Worm (Caenorhabditis elegans) whole organism, late embryonic: ENCODE measurements around the gene lig-1.

Source experiments
- K02D7.2 ChIP-seq: sonication (generic microtip); optimal IDR thresholded peaks from 2 replicates; lab custom pipeline; 2017; ENCODE audit warnings: mild to moderate bottlenecking, missing genetic modification characterization, missing compliant biosample characterization
- K09A11.1 ChIP-seq: sonication (generic microtip); optimal IDR thresholded peaks from 2 replicates; lab custom pipeline; 2017; ENCODE audit warnings: antibody characterized with exemption, mild to moderate bottlenecking, missing genetic modification characterization, missing compliant biosample characterization; ENCODE audit not compliant: insufficient read depth
- T23F11.4 ChIP-seq: fragments of 200-800 bp; sonication (Bioruptor generic); optimal IDR thresholded peaks from 2 replicates; lab custom pipeline; 2018; ENCODE audit warnings: mild to moderate bottlenecking, missing genetic modification characterization, missing compliant biosample characterization
- ceh-18 ChIP-seq: sonication (generic microtip); optimal IDR thresholded peaks from 2 replicates; lab custom pipeline; 2016; ENCODE audit warnings: missing genetic modification characterization, missing compliant biosample characterization
- ceh-19 ChIP-seq: fragments of 200-800 bp; sonication (Bioruptor generic); optimal IDR thresholded peaks from 2 replicates; lab custom pipeline; 2018; ENCODE audit warnings: mild to moderate bottlenecking, missing genetic modification characterization, missing compliant biosample characterization
- ceh-2 ChIP-seq: sonication (generic microtip); optimal IDR thresholded peaks from 2 replicates; lab custom pipeline; 2016; ENCODE audit warnings: missing genotype, missing genetic modification characterization, missing compliant biosample characterization
- ceh-22 ChIP-seq: sonication (generic microtip); optimal IDR thresholded peaks from 2 replicates; lab custom pipeline; 2017; ENCODE audit warnings: missing biosample characterization, missing genetic modification characterization
- ceh-24 ChIP-seq: sonication (generic microtip); optimal IDR thresholded peaks from 2 replicates; lab custom pipeline; 2016; ENCODE audit warnings: mild to moderate bottlenecking, missing genetic modification characterization, missing compliant biosample characterization
- ceh-31 ChIP-seq: sonication (generic microtip); optimal IDR thresholded peaks from 2 replicates; lab custom pipeline; 2016; ENCODE audit warnings: missing genetic modification characterization, missing compliant biosample characterization
- ceh-34 ChIP-seq: sonication (generic microtip); optimal IDR thresholded peaks from 2 replicates; lab custom pipeline; 2016; ENCODE audit warnings: mild to moderate bottlenecking, missing genetic modification characterization, missing compliant biosample characterization
- ceh-48 ChIP-seq: sonication (generic microtip); optimal IDR thresholded peaks from 2 replicates; lab custom pipeline; 2016; ENCODE audit warnings: missing genetic modification characterization, inconsistent platforms, missing compliant biosample characterization
- ceh-6 ChIP-seq: fragments of 200-800 bp; sonication (Bioruptor generic); optimal IDR thresholded peaks from 2 replicates; lab custom pipeline; 2018; ENCODE audit warnings: mild to moderate bottlenecking, missing genetic modification characterization, missing compliant biosample characterization
- che-1 ChIP-seq: sonication (generic microtip); optimal IDR thresholded peaks from 2 replicates; lab custom pipeline; 2016; ENCODE audit warnings: mild to moderate bottlenecking, missing genetic modification characterization, missing compliant biosample characterization
- dmd-4 ChIP-seq: sonication (generic microtip); optimal IDR thresholded peaks from 2 replicates; lab custom pipeline; 2016; ENCODE audit warnings: borderline replicate concordance, missing genetic modification characterization, missing compliant biosample characterization
- dve-1 ChIP-seq: sonication (generic microtip); optimal IDR thresholded peaks from 2 replicates; lab custom pipeline; 2017; ENCODE audit warnings: antibody characterized with exemption, mild to moderate bottlenecking, missing genetic modification characterization, missing compliant biosample characterization
- elt-2 ChIP-seq: sonication (generic microtip); optimal IDR thresholded peaks from 2 replicates; lab custom pipeline; 2016; ENCODE audit warnings: missing genetic modification reagents, missing genetic modification characterization, missing compliant biosample characterization
- elt-4 ChIP-seq: sonication (generic microtip); optimal IDR thresholded peaks from 2 replicates; lab custom pipeline; 2016; ENCODE audit warnings: missing genetic modification characterization, missing compliant biosample characterization
- ets-4 ChIP-seq: sonication (generic microtip); optimal IDR thresholded peaks from 2 replicates; lab custom pipeline; 2016; ENCODE audit warnings: missing genetic modification characterization, missing compliant biosample characterization
- eyg-1 ChIP-seq: sonication (generic microtip); optimal IDR thresholded peaks from 2 replicates; lab custom pipeline; 2016; ENCODE audit warnings: missing genotype, missing genetic modification characterization, missing compliant biosample characterization
- fkh-10 ChIP-seq: fragments of 150-350 bp; optimal IDR thresholded peaks from 2 replicates; lab custom pipeline; 2014; ENCODE audit warnings: missing biosample characterization, missing genetic modification reagents, missing genetic modification characterization
- fkh-6 ChIP-seq: sonication (generic microtip); optimal IDR thresholded peaks from 2 replicates; lab custom pipeline; 2016; ENCODE audit warnings: missing genetic modification characterization, missing compliant biosample characterization
- gmeb-2 ChIP-seq: sonication (generic microtip); optimal IDR thresholded peaks from 2 replicates; lab custom pipeline; 2016; ENCODE audit warnings: missing genetic modification characterization, inconsistent platforms, missing compliant biosample characterization
- hlh-13 ChIP-seq: fragments of 200-800 bp; sonication (Bioruptor generic); optimal IDR thresholded peaks from 2 replicates; lab custom pipeline; 2018; ENCODE audit warnings: mild to moderate bottlenecking, missing genetic modification characterization, missing compliant biosample characterization
- hlh-30 ChIP-seq: sonication (generic microtip); optimal IDR thresholded peaks from 2 replicates; lab custom pipeline; 2017; ENCODE audit warnings: antibody characterized with exemption, missing genetic modification characterization, missing compliant biosample characterization; ENCODE audit not compliant: insufficient read depth
- hlh-6 ChIP-seq: sonication (generic microtip); optimal IDR thresholded peaks from 2 replicates; lab custom pipeline; 2016; ENCODE audit warnings: missing genotype, missing genetic modification characterization, missing compliant biosample characterization
- hlh-8 ChIP-seq: sonication (generic microtip); optimal IDR thresholded peaks from 2 replicates; lab custom pipeline; 2016; ENCODE audit warnings: missing genotype, missing genetic modification characterization, missing compliant biosample characterization
- nfya-1 ChIP-seq: sonication (generic microtip); optimal IDR thresholded peaks from 2 replicates; lab custom pipeline; 2017; ENCODE audit warnings: missing genetic modification characterization, mild to moderate bottlenecking, missing compliant biosample characterization, antibody characterized with exemption, moderate library complexity
- nhr-232 ChIP-seq: sonication (generic microtip); optimal IDR thresholded peaks from 2 replicates; lab custom pipeline; 2016; ENCODE audit warnings: missing genetic modification characterization, missing compliant biosample characterization
- npax-4 ChIP-seq: sonication (generic microtip); optimal IDR thresholded peaks from 2 replicates; lab custom pipeline; 2016; ENCODE audit warnings: missing genetic modification characterization, missing compliant biosample characterization
- pag-3 ChIP-seq: sonication (generic microtip); optimal IDR thresholded peaks from 2 replicates; lab custom pipeline; 2016; ENCODE audit warnings: missing compliant biosample characterization, missing genetic modification characterization, borderline replicate concordance
- pat-9 ChIP-seq: fragments of 200-800 bp; sonication (Bioruptor generic); optimal IDR thresholded peaks from 2 replicates; lab custom pipeline; 2018; ENCODE audit warnings: mild to moderate bottlenecking, missing genetic modification characterization, moderate library complexity, missing compliant biosample characterization
- pax-1 ChIP-seq: fragments of 150-350 bp; optimal IDR thresholded peaks from 2 replicates; lab custom pipeline; 2014; ENCODE audit warnings: missing biosample characterization, missing genetic modification characterization
- pha-2 ChIP-seq: sonication (generic microtip); optimal IDR thresholded peaks from 2 replicates; lab custom pipeline; 2017; ENCODE audit warnings: mild to moderate bottlenecking, missing genetic modification characterization, missing compliant biosample characterization
- pqm-1 ChIP-seq: sonication (generic microtip); optimal IDR thresholded peaks from 2 replicates; lab custom pipeline; 2016; ENCODE audit warnings: missing genetic modification characterization, missing compliant biosample characterization
- pros-1 ChIP-seq: fragments of 150-350 bp; optimal IDR thresholded peaks from 2 replicates; lab custom pipeline; 2014; ENCODE audit warnings: missing biosample characterization, missing genetic modification reagents, missing genetic modification characterization
- rnt-1 ChIP-seq: sonication (generic microtip); optimal IDR thresholded peaks from 2 replicates; lab custom pipeline; 2016; ENCODE audit warnings: missing genetic modification characterization, missing compliant biosample characterization
- sdc-2 ChIP-seq: sonication (generic microtip); optimal IDR thresholded peaks from 2 replicates; lab custom pipeline; 2016; ENCODE audit warnings: missing genotype, missing genetic modification characterization, missing compliant biosample characterization
- syd-9 ChIP-seq: sonication (generic microtip); optimal IDR thresholded peaks from 2 replicates; lab custom pipeline; 2016; ENCODE audit warnings: mild to moderate bottlenecking, missing genetic modification characterization, moderate library complexity, missing compliant biosample characterization
- tbx-2 ChIP-seq: sonication (generic microtip); optimal IDR thresholded peaks from 2 replicates; lab custom pipeline; 2016; ENCODE audit warnings: missing genetic modification characterization, missing compliant biosample characterization
- unc-42 ChIP-seq: sonication (generic microtip); optimal IDR thresholded peaks from 2 replicates; lab custom pipeline; 2016; ENCODE audit warnings: missing genotype, missing genetic modification characterization, missing compliant biosample characterization
- unc-55 ChIP-seq: sonication (generic microtip); optimal IDR thresholded peaks from 2 replicates; lab custom pipeline; 2017; ENCODE audit warnings: missing biosample characterization, missing genetic modification reagents, missing genetic modification characterization
- unc-86 ChIP-seq: sonication (generic microtip); optimal IDR thresholded peaks from 2 replicates; lab custom pipeline; 2016; ENCODE audit warnings: missing genetic modification characterization, missing compliant biosample characterization

The lig-1 gene

ce11 chrV:10846893-10847292 is 33.0 kb downstream of the lig-1 start, which contains the start of gene C29A12.6:
TSS of gene C29A12.6 (plus strand) at chrV:10847193.
- TF ChIP-seq pat-9 (tag; lab: Kevin White, UChicago) (no peak), ceh-22 (tag; lab: Kevin White, UChicago) (no peak), npax-4 (no peak), hlh-13 (GFP tag; lab: Kevin White, UChicago) (no peak), pax-1 (no peak), elt-2 (no peak), gmeb-2 (tag; lab: Kevin White, UChicago) (no peak), K09A11.1 (tag; lab: Kevin White, UChicago) (no peak), K02D7.2 (tag; lab: Kevin White, UChicago) (no peak), pros-1 (tag; lab: Kevin White, UChicago) (no peak), fkh-10 (GFP tag; lab: Kevin White, UChicago) (no peak), rnt-1 (tag; lab: Kevin White, UChicago) (no peak), ceh-2 (tag; lab: Kevin White, UChicago) (no peak)

DNA sequence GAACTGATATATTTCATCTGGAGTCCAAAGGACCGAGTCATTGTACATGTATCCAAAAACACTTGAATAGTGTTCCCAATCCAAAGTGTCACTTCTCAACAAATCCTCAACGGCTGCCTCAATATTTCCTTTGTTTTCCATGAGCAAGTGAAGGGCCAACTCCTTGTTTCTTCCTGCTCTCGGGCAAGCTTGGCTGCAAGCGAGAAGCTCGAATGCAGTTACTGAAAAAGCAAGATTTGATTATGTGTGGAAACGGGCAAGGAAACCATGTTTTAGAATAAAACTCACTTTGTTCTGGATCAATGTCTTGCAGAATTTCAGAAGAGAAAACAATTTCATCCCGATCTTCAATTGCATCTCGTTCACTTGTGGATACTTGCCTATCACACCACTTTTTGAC is 40.3 kb downstream of the lig-1 start:
- TF ChIP-seq sdc-2 (tag; lab: Kevin White, UChicago) (no peak), elt-2 (no peak), nfya-1 (tag; lab: Kevin White, UChicago) (no peak)

- no peak for TF ChIP-seq T23F11.4
- TF ChIP-seq pqm-1 (tag; lab: Kevin White, UChicago): peak; percentile 35
- TF ChIP-seq, all 69 proteins: peak for 1
These were observed 41.5 kb downstream of the lig-1 start for ce11 chrV:10855363-10855762.

- TF ChIP-seq elt-2: no peak
- TF ChIP-seq pha-2 (tag; lab: Kevin White, UChicago): no peak
- peak; percentile 45 for TF ChIP-seq ceh-18 (tag; lab: Kevin White, UChicago)
- no peak for TF ChIP-seq unc-86 (tag; lab: Kevin White, UChicago)
- no peak for TF ChIP-seq ceh-24 (tag; lab: Kevin White, UChicago)
- peak; percentile 21 for TF ChIP-seq K02D7.2 (tag; lab: Kevin White, UChicago)
- TF ChIP-seq sdc-2 (tag; lab: Kevin White, UChicago): no peak
- no peak for TF ChIP-seq elt-4 (tag; lab: Kevin White, UChicago)
- no peak for TF ChIP-seq ceh-34 (tag; lab: Kevin White, UChicago)
- TF ChIP-seq unc-42 (tag; lab: Kevin White, UChicago): peak; percentile 29
- peak; percentile 27 for TF ChIP-seq hlh-30
- no peak for TF ChIP-seq ceh-6 (GFP tag; lab: Kevin White, UChicago)
These were observed 43.2 kb downstream of the lig-1 start for ce11 chrV:10856901-10857637.

DNA sequence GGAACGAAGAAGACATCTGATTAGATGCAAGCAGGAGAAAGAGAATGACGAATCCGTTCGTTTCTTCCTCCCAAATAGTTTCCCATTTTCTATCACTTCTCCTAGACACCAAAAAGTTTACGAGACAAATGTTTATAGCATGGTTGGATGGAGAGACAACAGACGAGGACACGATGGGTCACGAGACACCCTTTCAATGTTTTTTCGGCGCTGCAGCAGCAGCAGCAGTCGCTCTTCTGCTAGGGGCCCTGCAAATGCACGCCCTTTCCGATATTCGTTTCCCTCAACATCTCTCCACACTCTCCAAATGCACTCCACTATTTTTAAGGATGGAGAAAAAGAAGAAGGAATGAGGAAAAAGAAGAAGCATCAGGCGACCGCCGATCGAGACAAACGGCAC is 44.4 kb downstream of the lig-1 start:
- TF ChIP-seq unc-55 (peak; percentile 67), nfya-1 (tag; lab: Kevin White, UChicago) (peak; percentile 57), fkh-10 (GFP tag; lab: Kevin White, UChicago) (no peak), pag-3 (tag; lab: Kevin White, UChicago) (no peak), ceh-31 (tag; lab: Kevin White, UChicago) (peak; percentile 73), ceh-48 (peak; percentile 32), syd-9 (tag; lab: Kevin White, UChicago) (peak; percentile 3), unc-42 (tag; lab: Kevin White, UChicago) (peak; percentile 81), ets-4 (no peak), hlh-30 (peak; percentile 71), tbx-2 (tag; lab: Kevin White, UChicago) (peak; percentile 74), dve-1 (no peak), ceh-34 (tag; lab: Kevin White, UChicago) (peak; percentile 72), rnt-1 (tag; lab: Kevin White, UChicago) (peak; percentile 51), K02D7.2 (tag; lab: Kevin White, UChicago) (no peak), ceh-18 (tag; lab: Kevin White, UChicago) (peak; percentile 96), dmd-4 (tag; lab: Kevin White, UChicago) (peak; percentile 60), ceh-19 (peak; percentile 22), che-1 (no peak), hlh-8 (tag; lab: Kevin White, UChicago) (peak; percentile 27), eyg-1 (tag; lab: Kevin White, UChicago) (no peak), hlh-6 (tag; lab: Kevin White, UChicago) (no peak), nhr-232 (no peak), fkh-6 (tag; lab: Kevin White, UChicago) (no peak), pros-1 (tag; lab: Kevin White, UChicago) (peak; percentile 41)
